Fruit fly (Drosophila melanogaster) S2 (cell line): ENCODE measurements around the gene CG7766.

ENCODE experiments used
- CG8478 ChIP-seq: fragments of >200 bp; optimal IDR thresholded peaks from 2 replicates; lab custom pipeline; 2018
- CTCF ChIP-seq, 2 experiments: fragments of >200 bp; optimal IDR thresholded peaks; 2 replicates each; lab custom pipeline; 2018

DNA sequence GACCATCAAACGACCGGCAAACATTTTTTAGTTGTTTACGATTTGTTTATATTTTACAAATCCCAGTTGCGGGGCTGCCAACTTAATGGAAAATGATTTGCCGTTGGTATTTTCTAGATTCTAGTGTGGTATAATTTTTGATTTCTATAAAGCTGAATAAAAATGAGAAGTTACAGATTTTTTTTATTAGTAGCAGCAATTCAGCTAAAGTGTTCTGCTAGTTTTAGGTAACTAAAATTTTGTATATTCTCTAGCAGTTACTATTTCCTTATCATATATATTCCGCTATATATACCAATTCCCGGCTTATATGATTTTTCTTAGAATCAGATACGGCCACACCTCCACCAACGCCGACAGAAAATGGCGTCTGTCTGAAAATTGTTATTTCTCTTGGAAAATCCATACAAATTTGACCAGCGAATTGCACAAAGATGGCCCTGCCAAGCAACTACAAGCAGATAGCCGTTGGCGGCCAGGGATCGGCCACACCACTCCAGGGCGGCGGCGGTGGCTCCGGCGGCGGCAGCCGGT is 45.5 kb upstream of the CG7766 start, which contains the start of the genes fh and Bap111:
- no peak for TF ChIP-seq CG8478 (lab: Kevin White, UChicago)
- no peak for TF ChIP-seq CTCF (optimal IDR thresholded peaks at IDR 0.05; lab: Kevin White, UChicago)
